Worm (Caenorhabditis elegans) whole organism, L1 larva: ENCODE results near the gene srt-37.
"Not testable (repeated sequence)": the region's sequence is repeated elsewhere in the genome, so short reads cannot be mapped to it uniquely, and the experiment has no call there.

Source experiments
- C16A3.4 ChIP-seq: fragments of 150-350 bp; optimal IDR thresholded peaks from 2 replicates; lab custom pipeline; 2014; ENCODE audit warnings: missing biosample characterization, missing genetic modification characterization
- C34B4.2 ChIP-seq: sonication (generic microtip); optimal IDR thresholded peaks from 2 replicates; lab custom pipeline; 2017; ENCODE audit warnings: mild to moderate bottlenecking, missing genetic modification characterization, missing compliant biosample characterization
- Y116A8C.19 ChIP-seq: sonication (generic microtip); optimal IDR thresholded peaks from 2 replicates; lab custom pipeline; 2016; ENCODE audit warnings: missing compliant biosample characterization, missing genetic modification characterization, borderline replicate concordance
- alr-1 ChIP-seq: fragments of 200-800 bp; sonication (Bioruptor generic); optimal IDR thresholded peaks from 2 replicates; lab custom pipeline; 2018; ENCODE audit warnings: borderline replicate concordance, mild to moderate bottlenecking, missing genetic modification characterization, missing compliant biosample characterization
- blmp-1 ChIP-seq: fragments of 150-350 bp; optimal IDR thresholded peaks from 2 replicates; lab custom pipeline; 2014; ENCODE audit warnings: missing biosample characterization, missing genetic modification characterization
- ceh-90 ChIP-seq: sonication (generic microtip); optimal IDR thresholded peaks from 2 replicates; lab custom pipeline; 2016; ENCODE audit warnings: missing genetic modification characterization, missing compliant biosample characterization
- ces-1 ChIP-seq: fragments of 150-350 bp; optimal IDR thresholded peaks from 2 replicates; lab custom pipeline; 2014; ENCODE audit warnings: missing biosample characterization, missing genetic modification reagents, missing genetic modification characterization
- efl-1 ChIP-seq, 4 experiments: fragments of 150-350 bp; optimal IDR thresholded peaks in 3 of 4; peaks in 1 of 4; 1 replicate in 1 of 4; 2 replicates in 3 of 4; lab custom pipeline; 2014; ENCODE audit warnings: missing biosample characterization in 2 of 4, missing genetic modification characterization in 2 of 4, missing genetic modification reagents in 2 of 4
- ets-5 ChIP-seq: fragments of 200-800 bp; sonication (Bioruptor generic); IDR thresholded peaks from 2 replicates; pipeline ENCODE4 v1.3.6; 2022; ENCODE audit warnings: missing genetic modification characterization, missing compliant biosample characterization
- fkh-8 ChIP-seq: sonication (generic microtip); optimal IDR thresholded peaks from 2 replicates; lab custom pipeline; 2016; ENCODE audit warnings: mild to moderate bottlenecking, missing genetic modification characterization, missing compliant biosample characterization
- hlh-4 ChIP-seq: sonication (generic microtip); optimal IDR thresholded peaks from 2 replicates; lab custom pipeline; 2016; ENCODE audit warnings: mild to moderate bottlenecking, missing genetic modification characterization, missing compliant biosample characterization
- irx-1 ChIP-seq: sonication (generic microtip); optimal IDR thresholded peaks from 2 replicates; lab custom pipeline; 2016; ENCODE audit warnings: missing genetic modification characterization, missing compliant biosample characterization
- lin-14 ChIP-seq: fragments of 200-800 bp; sonication (Bioruptor generic); optimal IDR thresholded peaks from 2 replicates; lab custom pipeline; 2018; ENCODE audit warnings: mild to moderate bottlenecking, missing genetic modification characterization, moderate library complexity, missing compliant biosample characterization
- lin-39 ChIP-seq: fragments of 150-350 bp; optimal IDR thresholded peaks from 2 replicates; lab custom pipeline; 2014; ENCODE audit warnings: missing biosample characterization, missing genetic modification reagents, missing genetic modification characterization
- lir-3 ChIP-seq: sonication (generic microtip); optimal IDR thresholded peaks from 2 replicates; lab custom pipeline; 2016; ENCODE audit warnings: mild to moderate bottlenecking, missing genetic modification characterization, moderate library complexity, missing compliant biosample characterization; ENCODE audit not compliant: poor library complexity
- mep-1 ChIP-seq: fragments of 150-350 bp; optimal IDR thresholded peaks from 2 replicates; lab custom pipeline; 2014; ENCODE audit warnings: missing biosample characterization, missing genetic modification characterization
- nhr-20 ChIP-seq: sonication (generic microtip); optimal IDR thresholded peaks from 2 replicates; lab custom pipeline; 2016; ENCODE audit warnings: mild to moderate bottlenecking, missing genetic modification characterization, missing compliant biosample characterization
- nhr-47 ChIP-seq: sonication (generic microtip); optimal IDR thresholded peaks from 2 replicates; lab custom pipeline; 2016; ENCODE audit warnings: mild to moderate bottlenecking, missing genetic modification characterization, moderate library complexity, missing compliant biosample characterization
- nhr-85 ChIP-seq: sonication (generic microtip); peaks from one replicate; lab custom pipeline; 2016; ENCODE audit warnings: missing genetic modification characterization, inconsistent platforms, missing compliant biosample characterization
- rnt-1 ChIP-seq: sonication (generic microtip); optimal IDR thresholded peaks from 2 replicates; lab custom pipeline; 2016; ENCODE audit warnings: mild to moderate bottlenecking, missing genetic modification characterization, moderate library complexity, missing compliant biosample characterization
- snu-23 ChIP-seq: sonication (generic microtip); optimal IDR thresholded peaks from 2 replicates; lab custom pipeline; 2016; ENCODE audit warnings: missing genetic modification characterization, missing compliant biosample characterization
- sox-4 ChIP-seq: sonication (generic microtip); optimal IDR thresholded peaks from 2 replicates; lab custom pipeline; 2016; ENCODE audit warnings: missing genetic modification characterization, missing compliant biosample characterization
- sptf-1 ChIP-seq: fragments of 150-350 bp; optimal IDR thresholded peaks from 2 replicates; lab custom pipeline; 2014; ENCODE audit warnings: missing biosample characterization, missing genetic modification characterization
- sup-37 ChIP-seq: fragments of 200-800 bp; sonication (Bioruptor generic); optimal IDR thresholded peaks from 2 replicates; lab custom pipeline; 2018; ENCODE audit warnings: mild to moderate bottlenecking, missing genetic modification characterization, missing compliant biosample characterization
- unc-30 ChIP-seq: sonication (generic microtip); optimal IDR thresholded peaks from 2 replicates; lab custom pipeline; 2017; ENCODE audit warnings: missing biosample characterization, missing genetic modification characterization
- unc-62 ChIP-seq: fragments of 150-350 bp; optimal IDR thresholded peaks from 2 replicates; lab custom pipeline; 2014; ENCODE audit warnings: missing biosample characterization, missing genetic modification reagents, missing genetic modification characterization
- unc-86 ChIP-seq: sonication (generic microtip); optimal IDR thresholded peaks from 2 replicates; lab custom pipeline; 2016; ENCODE audit warnings: missing genetic modification characterization, missing compliant biosample characterization
- vab-15 ChIP-seq: sonication (generic microtip); optimal IDR thresholded peaks from 2 replicates; lab custom pipeline; 2017; ENCODE audit warnings: missing genotype, mild to moderate bottlenecking, missing genetic modification characterization, missing compliant biosample characterization
- xbp-1 ChIP-seq: sonication (generic microtip); optimal IDR thresholded peaks from 2 replicates; lab custom pipeline; 2016; ENCODE audit warnings: missing genetic modification characterization, missing compliant biosample characterization

The srt-37 gene

DNA sequence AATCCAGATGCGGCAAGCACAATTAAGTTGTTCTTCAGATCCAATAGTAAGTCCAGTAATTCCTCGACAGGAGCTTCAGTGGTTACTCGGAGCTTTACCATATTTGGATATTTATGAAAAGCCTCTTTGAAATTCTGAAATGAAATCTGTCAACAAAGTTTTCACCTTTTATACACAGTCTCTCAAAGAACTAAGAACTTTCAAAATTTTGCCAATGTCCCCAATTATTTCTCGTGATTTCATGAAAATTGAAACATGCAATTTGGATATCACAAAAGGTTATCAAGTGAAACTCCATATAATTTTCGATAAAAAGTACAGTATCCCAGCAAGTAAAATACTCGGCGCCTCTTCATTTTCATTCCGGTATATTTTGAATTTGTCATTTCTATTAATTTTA, 14.3 kb upstream of the srt-37 start, which contains the start of gene F47D2.11:
F47D2.11 (minus strand) TSS at position 101 of the 400 bp plus-strand sequence.
- TF ChIP-seq sup-37 (GFP tag; lab: Kevin White, UChicago) (no peak), Y116A8C.19 (tag; lab: Kevin White, UChicago) (no peak), ets-5 (no peak)

DNA sequence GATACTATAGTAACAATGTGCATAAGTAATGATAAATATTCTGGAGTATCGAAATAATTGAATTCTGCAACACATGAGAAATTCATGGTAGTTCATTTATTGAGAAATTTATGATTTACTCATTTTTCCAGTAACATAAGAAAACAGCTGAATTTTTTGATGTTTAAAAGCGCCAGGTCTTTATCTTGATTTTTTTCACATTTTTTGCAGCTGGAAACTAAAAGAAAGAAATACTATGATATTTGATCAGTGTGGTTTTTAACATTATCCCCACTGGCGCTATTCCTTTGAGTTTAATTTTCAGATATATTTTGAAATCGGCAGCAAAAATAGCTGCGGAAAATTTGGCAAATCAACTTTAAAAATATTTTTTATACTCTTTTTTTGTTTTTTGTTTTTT, 11.8 kb upstream of the srt-37 start, which contains the start of gene srh-194:
srh-194 (minus strand) TSS at position 101 of the 400 bp plus-strand sequence.
- peak; percentile 6 for TF ChIP-seq nhr-85 (tag; lab: Kevin White, UChicago)

- not testable (repeated sequence) for TF ChIP-seq efl-1 (optimal IDR thresholded peaks at IDR 0.05; lab: Kevin White, UChicago)
- TF ChIP-seq efl-1 (GFP tag; optimal IDR thresholded peaks at IDR 0.05 in 1 of 2; lab: Kevin White, UChicago), result peak in 1 of 2 experiments; percentile 71
Measured at ce11 chrV:4290093-4290492, 8.5 kb upstream of the srt-37 start, which contains the start of gene srh-193. Gene srh-193, minus strand, starts transcription at chrV:4290193.

DNA sequence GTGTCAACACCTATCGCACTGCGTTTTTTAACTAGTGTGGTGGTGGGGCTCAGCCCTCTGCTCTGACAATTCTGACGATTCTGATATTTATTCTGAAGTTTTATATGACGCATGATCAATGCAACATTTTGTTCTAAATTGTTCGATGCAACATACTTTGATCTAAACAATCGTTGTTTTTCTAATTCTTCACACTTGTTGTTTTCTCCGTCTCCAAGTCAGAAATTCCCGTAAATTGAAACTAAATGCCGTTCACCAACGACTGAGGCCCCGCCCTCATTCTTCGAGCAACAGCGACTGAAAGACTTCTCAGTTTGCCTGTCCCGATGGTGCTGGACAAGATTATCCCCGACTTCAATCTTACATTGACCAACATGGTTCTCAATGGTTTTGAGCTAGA, 3.1 kb upstream of the srt-37 start, which contains the start of gene srt-19:
srt-19 (plus strand) TSS at position 301 of the 400 bp plus-strand sequence.
- TF ChIP-seq fkh-8, nhr-20, sptf-1 (tag; lab: Kevin White, UChicago): not testable (repeated sequence)
- TF ChIP-seq, all 84 proteins: peak for 0; not testable (repeated sequence) for 84

DNA sequence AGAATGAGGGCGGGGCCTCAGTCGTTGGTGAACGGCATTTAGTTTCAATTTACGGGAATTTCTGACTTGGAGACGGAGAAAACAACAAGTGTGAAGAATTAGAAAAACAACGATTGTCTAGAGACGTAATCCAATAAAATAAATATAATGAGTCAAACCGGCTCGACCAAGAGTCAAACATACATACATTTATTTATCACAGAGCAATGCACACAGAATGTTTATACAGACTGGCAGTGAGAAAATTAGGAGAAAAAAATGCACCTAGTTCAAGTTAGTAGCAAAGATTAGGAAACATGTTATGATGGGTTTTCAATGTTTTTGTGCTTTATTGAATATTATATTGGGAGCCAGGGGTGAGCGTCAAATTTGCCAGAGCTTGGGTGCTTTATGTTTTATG, 2.9 kb downstream of the srt-37 start, which contains the start of gene srt-20:
srt-20 (minus strand) TSS at position 101 of the 400 bp plus-strand sequence.
- TF ChIP-seq ceh-90 (tag; lab: Kevin White, UChicago); nhr-47; ets-5: not testable (repeated sequence)

- TF ChIP-seq vab-15 (tag; lab: Kevin White, UChicago) (no peak), blmp-1 (no peak), xbp-1 (tag; lab: Kevin White, UChicago) (no peak), rnt-1 (no peak), sox-4 (tag; lab: Kevin White, UChicago) (no peak), C34B4.2 (tag; lab: Kevin White, UChicago) (no peak), C16A3.4 (no peak), Y116A8C.19 (tag; lab: Kevin White, UChicago) (no peak), lin-14 (GFP tag; lab: Kevin White, UChicago) (no peak), snu-23 (no peak), unc-30 (tag; lab: Kevin White, UChicago) (no peak), lin-39 (tag; lab: Kevin White, UChicago) (no peak), lir-3 (no peak), irx-1 (tag; lab: Kevin White, UChicago) (no peak), alr-1 (tag; lab: Kevin White, UChicago) (no peak), unc-86 (tag; lab: Kevin White, UChicago) (no peak), mep-1 (no peak), unc-62 (GFP tag; lab: Kevin White, UChicago) (no peak), nhr-85 (tag; lab: Kevin White, UChicago) (no peak)
Measured at ce11 chrV:4273372-4273771, 8.2 kb downstream of the srt-37 start.

- TF ChIP-seq hlh-4 (tag; lab: Kevin White, UChicago); ces-1 (GFP tag; lab: Kevin White, UChicago); nhr-85 (tag; lab: Kevin White, UChicago): not testable (repeated sequence)
Measured at ce11 chrV:4271258-4271657, 10.3 kb downstream of the srt-37 start, which contains the start of gene srt-38. Gene srt-38, minus strand, starts transcription at chrV:4271358.
